Fruit fly (Drosophila melanogaster) whole organism, prepupa: ENCODE data around the gene slam.
A peak's percentile ranks its signal among the peaks of the same experiment; 100 is the strongest.

Experiments used
- CG10669 ChIP-seq: fragments of 200-800 bp; sonication (Bioruptor generic); optimal IDR thresholded peaks from 3 replicates; lab custom pipeline; 2018; ENCODE audit warnings: missing biosample characterization, mild to moderate bottlenecking, missing genetic modification characterization, moderate library complexity
- CG11762 ChIP-seq: fragments of 200-800 bp; sonication (Bioruptor generic); optimal IDR thresholded peaks from 3 replicates; lab custom pipeline; 2016; ENCODE audit warnings: missing biosample characterization, missing genetic modification characterization; ENCODE audit not compliant: insufficient read depth
- CG11902 ChIP-seq: fragments of 200-800 bp; sonication (Bioruptor generic); optimal IDR thresholded peaks from 3 replicates; lab custom pipeline; 2016; ENCODE audit warnings: missing biosample characterization, missing genetic modification characterization
- CG15336 ChIP-seq: fragments of 200-800 bp; sonication (Bioruptor generic); IDR thresholded peaks from 2 replicates; pipeline ENCODE4 v1.3.6; 2022; ENCODE audit warnings: missing biosample characterization, missing genetic modification characterization
- CG1621 ChIP-seq: fragments of 200-800 bp; sonication (Bioruptor generic); optimal IDR thresholded peaks from 3 replicates; lab custom pipeline; 2018; ENCODE audit warnings: missing biosample characterization, mild to moderate bottlenecking, missing genetic modification characterization
- CG16779 ChIP-seq: fragments of 200-800 bp; sonication (Bioruptor generic); optimal IDR thresholded peaks from 3 replicates; lab custom pipeline; 2017; ENCODE audit warnings: missing biosample characterization, mild to moderate bottlenecking, missing genetic modification characterization
- CG34406 ChIP-seq: fragments of 200-800 bp; sonication (Bioruptor generic); optimal IDR thresholded peaks from 3 replicates; lab custom pipeline; 2016; ENCODE audit warnings: missing biosample characterization, missing genetic modification characterization
- CG4318 ChIP-seq: fragments of 200-800 bp; sonication (Bioruptor generic); optimal IDR thresholded peaks from 3 replicates; lab custom pipeline; 2017; ENCODE audit warnings: missing biosample characterization, mild to moderate bottlenecking, missing genetic modification characterization
- CG6163 ChIP-seq: fragments of 200-800 bp; sonication (Bioruptor generic); IDR thresholded peaks from 3 replicates; pipeline ENCODE4 v1.3.6; 2022; ENCODE audit warnings: missing biosample characterization, missing genetic modification characterization
- CG8119 ChIP-seq: fragments of 200-800 bp; sonication (Bioruptor generic); IDR thresholded peaks from 3 replicates; pipeline ENCODE4 v1.3.6; 2022; ENCODE audit warnings: missing biosample characterization, missing genetic modification characterization
- CG8632 ChIP-seq: fragments of 200-800 bp; sonication (Bioruptor generic); optimal IDR thresholded peaks from 3 replicates; lab custom pipeline; 2016; ENCODE audit warnings: missing biosample characterization, missing genetic modification characterization
- CG9139 ChIP-seq: fragments of 200-800 bp; sonication (Bioruptor generic); optimal IDR thresholded peaks from 3 replicates; lab custom pipeline; 2017; ENCODE audit warnings: missing biosample characterization, mild to moderate bottlenecking, missing genetic modification characterization
- Eip75B ChIP-seq: fragments of 200-800 bp; sonication (Bioruptor generic); optimal IDR thresholded peaks from 3 replicates; lab custom pipeline; 2016; ENCODE audit warnings: missing biosample characterization, missing genetic modification characterization
- Eip78C ChIP-seq: fragments of 200-800 bp; sonication (Bioruptor generic); peaks from one replicate; lab custom pipeline; 2016; ENCODE audit warnings: missing biosample characterization, missing genetic modification characterization
- Eip93F ChIP-seq: fragments of 200-800 bp; sonication (Bioruptor generic); optimal IDR thresholded peaks from 2 replicates; lab custom pipeline; 2016; ENCODE audit warnings: missing biosample characterization, mild to moderate bottlenecking, missing genetic modification characterization
- Hr38 ChIP-seq: sonication (Bioruptor generic); optimal IDR thresholded peaks from 2 replicates; lab custom pipeline; 2016; ENCODE audit warnings: missing biosample characterization, missing genetic modification characterization
- Hr39 ChIP-seq: fragments of 200-800 bp; sonication (Bioruptor generic); optimal IDR thresholded peaks from 2 replicates; lab custom pipeline; 2016; ENCODE audit warnings: missing biosample characterization, missing genetic modification characterization
- Lpt ChIP-seq: fragments of 200-800 bp; sonication (Bioruptor generic); optimal IDR thresholded peaks from 3 replicates; lab custom pipeline; 2016; ENCODE audit warnings: missing biosample characterization, missing genetic modification characterization
- OdsH ChIP-seq: fragments of 200-800 bp; sonication (Bioruptor generic); optimal IDR thresholded peaks from 3 replicates; lab custom pipeline; 2016; ENCODE audit warnings: missing biosample characterization, missing genetic modification characterization
- Smox ChIP-seq: fragments of 200-800 bp; sonication (Bioruptor generic); optimal IDR thresholded peaks from 3 replicates; lab custom pipeline; 2016; ENCODE audit warnings: missing biosample characterization, missing genetic modification characterization
- Sox14 ChIP-seq: fragments of 200-800 bp; sonication (Bioruptor generic); optimal IDR thresholded peaks from 3 replicates; lab custom pipeline; 2016; ENCODE audit warnings: missing biosample characterization, missing genetic modification characterization
- Sox15 ChIP-seq: fragments of 200-800 bp; sonication (Bioruptor generic); optimal IDR thresholded peaks from 3 replicates; lab custom pipeline; 2016; ENCODE audit warnings: missing biosample characterization, missing genetic modification characterization
- cyc ChIP-seq: fragments of 200-800 bp; sonication (Bioruptor generic); optimal IDR thresholded peaks from 3 replicates; lab custom pipeline; 2016; ENCODE audit warnings: missing biosample characterization, missing genetic modification characterization
- dac ChIP-seq: fragments of 200-800 bp; sonication (Bioruptor generic); optimal IDR thresholded peaks from 2 replicates; lab custom pipeline; 2017; ENCODE audit warnings: missing biosample characterization, mild to moderate bottlenecking, missing genetic modification characterization
- dsx ChIP-seq: fragments of 200-800 bp; optimal IDR thresholded peaks from 3 replicates; lab custom pipeline; 2019; ENCODE audit warnings: missing biosample characterization, mild to moderate bottlenecking, missing genetic modification characterization, moderate library complexity; ENCODE audit not compliant: poor library complexity, severe bottlenecking
- eg ChIP-seq: fragments of 200-800 bp; sonication (Bioruptor generic); IDR thresholded peaks from 3 replicates; pipeline ENCODE4 v1.3.6; 2022; ENCODE audit warnings: missing biosample characterization, missing genetic modification characterization
- esn ChIP-seq: fragments of 200-800 bp; sonication (Bioruptor generic); optimal IDR thresholded peaks from 2 replicates; lab custom pipeline; 2016; ENCODE audit warnings: missing biosample characterization, mild to moderate bottlenecking, missing genetic modification characterization, moderate library complexity
- fd59A ChIP-seq: fragments of 200-800 bp; sonication (Bioruptor generic); optimal IDR thresholded peaks from 2 replicates; lab custom pipeline; 2017; ENCODE audit warnings: missing biosample characterization, mild to moderate bottlenecking, missing genetic modification characterization, missing genetic modification reagents
- lz ChIP-seq: fragments of 200-800 bp; sonication (Bioruptor generic); optimal IDR thresholded peaks from 3 replicates; lab custom pipeline; 2016; ENCODE audit warnings: missing biosample characterization, missing genetic modification characterization
- net ChIP-seq: fragments of 200-800 bp; sonication (Bioruptor generic); optimal IDR thresholded peaks from 3 replicates; lab custom pipeline; 2016; ENCODE audit warnings: missing biosample characterization, missing genetic modification characterization
- pdm3 ChIP-seq: fragments of 200-800 bp; sonication (Bioruptor generic); optimal IDR thresholded peaks from 3 replicates; lab custom pipeline; 2016; ENCODE audit warnings: missing biosample characterization, missing genetic modification characterization
- salr ChIP-seq, 2 experiments: fragments of 200-800 bp; sonication (Bioruptor generic); optimal IDR thresholded peaks; 3 replicates each; lab custom pipeline; 2016 to 2018; ENCODE audit warnings: missing biosample characterization in 2 of 2, missing genetic modification characterization in 2 of 2, mild to moderate bottlenecking in 1 of 2
- ss ChIP-seq, 2 experiments: fragments of 200-800 bp; sonication (Bioruptor generic); optimal IDR thresholded peaks; 2 replicates in 1 of 2; 3 replicates in 1 of 2; lab custom pipeline; 2017 to 2018; ENCODE audit warnings: mild to moderate bottlenecking in 2 of 2, missing biosample characterization in 2 of 2, missing genetic modification characterization in 2 of 2, moderate library complexity in 1 of 2
- svp ChIP-seq: fragments of 200-800 bp; sonication (Bioruptor generic); peaks from one replicate; lab custom pipeline; 2016; ENCODE audit warnings: missing biosample characterization, missing genetic modification characterization
- topi ChIP-seq: fragments of 200-800 bp; sonication (Bioruptor generic); optimal IDR thresholded peaks from 3 replicates; lab custom pipeline; 2016; ENCODE audit warnings: missing biosample characterization, missing genetic modification characterization
- vri ChIP-seq: fragments of 200-800 bp; sonication (Bioruptor generic); optimal IDR thresholded peaks from 3 replicates; lab custom pipeline; 2016; ENCODE audit warnings: missing biosample characterization, mild to moderate bottlenecking, missing genetic modification characterization

Gene slam

dm6 chr2L:6358218-6358617, 14.0 kb upstream of the slam start, which contains the start of gene CG9500:
Gene CG9500 (minus strand): TSS chr2L:6358318.
- TF ChIP-seq Hr38 (GFP tag; lab: Kevin White, UChicago) (no peak), pdm3 (GFP tag; lab: Kevin White, UChicago) (no peak)
- TF ChIP-seq, all 60 proteins: peak for 0

- TF ChIP-seq dsx (GFP tag; lab: Kevin White, UChicago): no peak
- TF ChIP-seq CG16779: no peak
- TF ChIP-seq Sox14 (GFP tag; lab: Kevin White, UChicago): no peak
- TF ChIP-seq svp (GFP tag; lab: Kevin White, UChicago): peak; percentile 88
- TF ChIP-seq Hr39: no peak
Observed at dm6 chr2L:6360059-6360458, 12.1 kb upstream of the slam start.

dm6 chr2L:6366924-6367323, 5.3 kb upstream of the slam start:
- TF ChIP-seq Eip78C (GFP tag; lab: Kevin White, UChicago) (no peak), svp (GFP tag; lab: Kevin White, UChicago) (peak; percentile 65), CG1621 (tag; lab: Kevin White, UChicago) (peak; percentile 21)

- TF ChIP-seq OdsH (GFP tag; lab: Kevin White, UChicago): no peak
- no peak for TF ChIP-seq CG11902 (GFP tag; lab: Kevin White, UChicago)
- no peak for TF ChIP-seq esn (GFP tag; lab: Kevin White, UChicago)
- TF ChIP-seq CG4318: no peak
- no peak for TF ChIP-seq CG1621 (tag; lab: Kevin White, UChicago)
- no peak for TF ChIP-seq pdm3 (GFP tag; lab: Kevin White, UChicago)
- no peak for TF ChIP-seq CG8119
- no peak for TF ChIP-seq topi (GFP tag; lab: Kevin White, UChicago)
- no peak for TF ChIP-seq Eip93F
- TF ChIP-seq Smox (GFP tag; lab: Kevin White, UChicago): no peak
Observed at dm6 chr2L:6367478-6367932, 4.7 kb upstream of the slam start, which contains the start of gene Nepl4. Gene Nepl4 (plus strand): TSS chr2L:6367882.

- peak; percentile 5 for TF ChIP-seq svp (GFP tag; lab: Kevin White, UChicago)
- TF ChIP-seq CG15336: no peak
Observed at dm6 chr2L:6369286-6369685, 2.9 kb upstream of the slam start.

dm6 chr2L:6371025-6371641, 1.1 kb upstream of the slam start:
- TF ChIP-seq fd59A (GFP tag; lab: Kevin White, UChicago) (no peak), Eip93F (no peak), vri (GFP tag; lab: Kevin White, UChicago) (peak; percentile 35), svp (GFP tag; lab: Kevin White, UChicago) (peak; percentile 85), cyc (no peak), net (GFP tag; lab: Kevin White, UChicago) (no peak)

dm6 chr2L:6373141-6373540, 953 bp downstream of the slam start:
- TF ChIP-seq Eip75B (GFP tag; lab: Kevin White, UChicago) (no peak), CG1621 (tag; lab: Kevin White, UChicago) (no peak), net (GFP tag; lab: Kevin White, UChicago) (no peak), CG11762 (GFP tag; lab: Kevin White, UChicago) (no peak), ss (GFP tag; optimal IDR thresholded peaks at IDR 0.05; lab: Kevin White, UChicago) (no peak), CG6163 (GFP tag; lab: Robert Waterston, UW) (no peak), CG9139 (GFP tag; lab: Kevin White, UChicago) (no peak), salr (GFP tag; optimal IDR thresholded peaks at IDR 0.05; lab: Kevin White, UChicago) (no peak), Lpt (GFP tag; lab: Kevin White, UChicago) (no peak), Hr38 (GFP tag; lab: Kevin White, UChicago) (no peak), eg (GFP tag; lab: Robert Waterston, UW) (no peak), CG34406 (GFP tag; lab: Kevin White, UChicago) (no peak), Sox15 (GFP tag; lab: Kevin White, UChicago) (no peak), lz (GFP tag; lab: Kevin White, UChicago) (no peak), CG8119 (no peak), CG4318 (no peak), CG8632 (GFP tag; lab: Kevin White, UChicago) (no peak), dac (no peak), CG10669 (GFP tag; lab: Kevin White, UChicago) (no peak), vri (GFP tag; lab: Kevin White, UChicago) (no peak)
